Worm (Caenorhabditis elegans) whole organism, L4 larva: ENCODE data around the gene F49F1.12.

Source experiments
- F49E8.2 ChIP-seq: sonication (generic microtip); optimal IDR thresholded peaks from 2 replicates; lab custom pipeline; 2016; ENCODE audit warnings: missing compliant biosample characterization, mild to moderate bottlenecking, missing genetic modification characterization, borderline replicate concordance
- R02D3.7 ChIP-seq: fragments of 150-350 bp; sonication (generic microtip); optimal IDR thresholded peaks from 3 replicates; lab custom pipeline; 2014; ENCODE audit warnings: missing biosample characterization, missing genetic modification characterization
- T26A8.4 ChIP-seq: fragments of 200-800 bp; sonication (Bioruptor generic); IDR thresholded peaks from 2 replicates; pipeline ENCODE4 v1.3.6; 2022; ENCODE audit warnings: missing genetic modification characterization, missing compliant biosample characterization
- Y5F2A.4 ChIP-seq: fragments of 200-800 bp; sonication (Bioruptor generic); optimal IDR thresholded peaks from 2 replicates; lab custom pipeline; 2018; ENCODE audit warnings: mild to moderate bottlenecking, missing genetic modification characterization, missing compliant biosample characterization
- ceh-20 ChIP-seq: fragments of 200-800 bp; sonication (Bioruptor generic); IDR thresholded peaks from 2 replicates; pipeline ENCODE4 v1.3.6; 2022; ENCODE audit warnings: missing genetic modification reagents, missing genetic modification characterization, missing compliant biosample characterization
- ceh-82 ChIP-seq: sonication (generic microtip); optimal IDR thresholded peaks from 2 replicates; lab custom pipeline; 2017; ENCODE audit warnings: missing biosample characterization, missing genetic modification characterization
- dmd-8 ChIP-seq: fragments of 200-800 bp; sonication (Bioruptor generic); IDR thresholded peaks from 2 replicates; pipeline ENCODE4 v1.3.6; 2022; ENCODE audit warnings: missing genetic modification characterization, missing compliant biosample characterization
- fkh-10 ChIP-seq: fragments of 150-350 bp; optimal IDR thresholded peaks from 2 replicates; lab custom pipeline; 2014; ENCODE audit warnings: missing biosample characterization, missing genetic modification reagents, missing genetic modification characterization
- hlh-11 ChIP-seq: fragments of 200-800 bp; sonication (Bioruptor generic); optimal IDR thresholded peaks from 2 replicates; lab custom pipeline; 2018; ENCODE audit warnings: mild to moderate bottlenecking, missing genetic modification characterization, missing compliant biosample characterization
- lin-38 ChIP-seq: fragments of 200-800 bp; sonication (Bioruptor generic); IDR thresholded peaks from 2 replicates; pipeline ENCODE4 v1.3.6; 2022; ENCODE audit warnings: missing genetic modification reagents, missing genetic modification characterization, missing compliant biosample characterization
- madf-5 ChIP-seq, 2 experiments: fragments of 200-800 bp; sonication (Bioruptor generic); IDR thresholded peaks; 2 replicates each; pipeline ENCODE4 v1.3.6; 2022; ENCODE audit warnings: missing compliant biosample characterization in 2 of 2, missing genetic modification characterization in 2 of 2
- mep-1 ChIP-seq: fragments of 150-350 bp; sonication (generic microtip); optimal IDR thresholded peaks from 3 replicates; lab custom pipeline; 2014; ENCODE audit warnings: missing biosample characterization, missing genetic modification characterization
- nhr-111 ChIP-seq: fragments of 200-800 bp; sonication (Bioruptor generic); optimal IDR thresholded peaks from 2 replicates; lab custom pipeline; 2018; ENCODE audit warnings: mild to moderate bottlenecking, missing genetic modification characterization, missing compliant biosample characterization
- nhr-25 ChIP-seq: sonication (generic microtip); optimal IDR thresholded peaks from 2 replicates; lab custom pipeline; 2017; ENCODE audit warnings: missing genetic modification characterization, mild to moderate bottlenecking, missing compliant biosample characterization, antibody characterized with exemption, moderate library complexity, borderline replicate concordance; ENCODE audit not compliant: insufficient read depth
- nhr-48 ChIP-seq: sonication (generic microtip); optimal IDR thresholded peaks from 2 replicates; lab custom pipeline; 2016; ENCODE audit warnings: mild to moderate bottlenecking, missing genetic modification characterization, missing compliant biosample characterization
- skn-1 ChIP-seq: fragments of 150-350 bp; optimal IDR thresholded peaks from 2 replicates; lab custom pipeline; 2014; ENCODE audit warnings: missing biosample characterization, missing genetic modification characterization

F49F1.12 gene

ce11 chrIV:4093087-4093486 lies 49.8 kb downstream of the F49F1.12 start (continued):
- TF ChIP-seq skn-1 (tag; lab: Kevin White, UChicago) (no peak), madf-5 (GFP tag; IDR thresholded peaks at IDR 0.05; lab: Robert Waterston, UW) (no peak), nhr-111 (GFP tag; lab: Kevin White, UChicago) (no peak), dmd-8 (GFP tag; lab: Robert Waterston, UW) (no peak), nhr-48 (tag; lab: Kevin White, UChicago) (peak; percentile 68), lin-38 (GFP tag; lab: Robert Waterston, UW) (peak; percentile 55), ceh-82 (tag; lab: Kevin White, UChicago) (no peak), nhr-25 (tag; lab: Kevin White, UChicago) (no peak), ceh-20 (GFP tag; lab: Robert Waterston, UW) (peak; percentile 63; the same call in 1 of the 2 replicates), Y5F2A.4 (GFP tag; lab: Kevin White, UChicago) (no peak), T26A8.4 (GFP tag; lab: Robert Waterston, UW) (peak; percentile 53; the same call in 1 of the 2 replicates), fkh-10 (no peak), R02D3.7 (tag; lab: Kevin White, UChicago) (no peak), hlh-11 (tag; lab: Kevin White, UChicago) (peak; percentile 90), F49E8.2 (tag; lab: Kevin White, UChicago) (no peak), mep-1 (tag; lab: Kevin White, UChicago) (peak; percentile 75)
- TF ChIP-seq, all 104 proteins: peak for 35
